Worm (Caenorhabditis elegans) whole organism, L4 larva: ENCODE measurements around the gene sri-50.

ENCODE experiments used
- R02D3.7 ChIP-seq: fragments of 150-350 bp; sonication (generic microtip); optimal IDR thresholded peaks from 3 replicates; lab custom pipeline; 2014; ENCODE audit warnings: missing biosample characterization, missing genetic modification characterization
- ama-1 ChIP-seq: fragments of 150-350 bp; optimal IDR thresholded peaks from 2 replicates; lab custom pipeline; 2014; ENCODE audit warnings: inconsistent platforms, mixed read lengths
- daf-19 ChIP-seq: fragments of 200-800 bp; sonication (Bioruptor generic); conservative IDR thresholded peaks from 2 replicates; pipeline ENCODE4 v1.3.6; 2022; ENCODE audit warnings: missing genetic modification characterization, missing compliant biosample characterization
- dmd-9 ChIP-seq: fragments of 200-800 bp; sonication (Bioruptor generic); IDR thresholded peaks from 2 replicates; pipeline ENCODE4 v1.3.6; 2022; ENCODE audit warnings: missing genetic modification reagents, missing genetic modification characterization, missing compliant biosample characterization
- lim-7 ChIP-seq: fragments of 200-800 bp; sonication (Bioruptor generic); IDR thresholded peaks from 2 replicates; pipeline ENCODE4 v1.3.6; 2022; ENCODE audit warnings: missing genetic modification characterization, missing compliant biosample characterization
- lin-39 ChIP-seq: fragments of 150-350 bp; optimal IDR thresholded peaks from 2 replicates; lab custom pipeline; 2014; ENCODE audit warnings: missing biosample characterization, missing genetic modification reagents, missing genetic modification characterization
- tra-1 ChIP-seq: fragments of 200-800 bp; sonication (Bioruptor generic); IDR thresholded peaks from 2 replicates; pipeline ENCODE4 v1.3.6; 2022; ENCODE audit warnings: missing genetic modification reagents, missing genetic modification characterization, missing compliant biosample characterization
- ztf-11 ChIP-seq: fragments of 150-350 bp; optimal IDR thresholded peaks from 2 replicates; lab custom pipeline; 2014; ENCODE audit warnings: missing biosample characterization, missing genetic modification characterization

DNA sequence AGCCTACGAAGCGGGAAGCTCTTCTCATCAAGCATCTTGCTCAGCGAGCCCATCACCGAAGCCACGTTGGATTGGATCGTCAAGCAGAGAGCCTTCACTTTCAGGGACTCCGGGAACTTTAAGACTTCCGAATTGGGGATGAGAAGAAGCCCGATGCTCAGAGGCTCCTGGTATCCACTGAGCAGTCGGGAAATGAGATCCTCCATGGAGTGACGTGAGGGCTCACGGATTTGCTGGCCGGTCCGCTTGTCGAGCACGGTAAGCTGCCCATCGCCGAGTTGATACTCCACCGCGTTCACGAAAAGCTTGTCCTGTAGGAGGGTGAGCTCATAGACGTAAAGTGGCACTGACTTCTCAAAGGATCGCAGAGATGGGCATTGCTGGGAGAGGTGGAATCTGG is 44.0 kb downstream of the sri-50 start:
- TF ChIP-seq ztf-11 = no peak
- no peak for TF ChIP-seq daf-19 (GFP tag; lab: Robert Waterston, UW)
- TF ChIP-seq tra-1 (GFP tag; lab: Robert Waterston, UW) = no peak
- no peak for TF ChIP-seq ama-1 (lab: Kevin White, UChicago)
- no peak for TF ChIP-seq lim-7 (GFP tag; lab: Robert Waterston, UW)
- TF ChIP-seq dmd-9 (GFP tag; lab: Robert Waterston, UW) = no peak
- no peak for TF ChIP-seq lin-39 (tag; lab: Kevin White, UChicago)
- no peak for TF ChIP-seq R02D3.7 (tag; lab: Kevin White, UChicago)
